Worm (Caenorhabditis elegans) whole organism, early embryonic: Measurements from ENCODE around the gene srg-24.

Experiments used
- F13C5.2 ChIP-seq: sonication (generic microtip); optimal IDR thresholded peaks from 2 replicates; lab custom pipeline; 2017; ENCODE audit warnings: mild to moderate bottlenecking, missing genetic modification characterization, inconsistent platforms, missing compliant biosample characterization
- ama-1 ChIP-seq: fragments of 150-350 bp; optimal IDR thresholded peaks from 2 replicates; lab custom pipeline; 2014
- ceh-13 ChIP-seq: fragments of 200-800 bp; sonication (Bioruptor generic); optimal IDR thresholded peaks from 2 replicates; lab custom pipeline; 2018; ENCODE audit warnings: mild to moderate bottlenecking, missing genetic modification characterization, missing compliant biosample characterization
- ets-7 ChIP-seq: sonication (generic microtip); optimal IDR thresholded peaks from 2 replicates; lab custom pipeline; 2016; ENCODE audit warnings: missing genotype, missing genetic modification characterization, missing compliant biosample characterization
- flt-1 ChIP-seq: fragments of 200-800 bp; sonication (Bioruptor generic); IDR thresholded peaks from 2 replicates; pipeline ENCODE4 v1.3.6; 2022; ENCODE audit warnings: missing genetic modification characterization, missing compliant biosample characterization
- hmbx-1 ChIP-seq: sonication (generic microtip); optimal IDR thresholded peaks from 2 replicates; lab custom pipeline; 2016; ENCODE audit warnings: mild to moderate bottlenecking, missing genetic modification characterization, missing compliant biosample characterization
- pes-1 ChIP-seq: fragments of 200-800 bp; sonication (Bioruptor generic); IDR thresholded peaks from 2 replicates; pipeline ENCODE4 v1.3.6; 2022; ENCODE audit warnings: missing genetic modification reagents, missing genetic modification characterization, missing compliant biosample characterization

DNA sequence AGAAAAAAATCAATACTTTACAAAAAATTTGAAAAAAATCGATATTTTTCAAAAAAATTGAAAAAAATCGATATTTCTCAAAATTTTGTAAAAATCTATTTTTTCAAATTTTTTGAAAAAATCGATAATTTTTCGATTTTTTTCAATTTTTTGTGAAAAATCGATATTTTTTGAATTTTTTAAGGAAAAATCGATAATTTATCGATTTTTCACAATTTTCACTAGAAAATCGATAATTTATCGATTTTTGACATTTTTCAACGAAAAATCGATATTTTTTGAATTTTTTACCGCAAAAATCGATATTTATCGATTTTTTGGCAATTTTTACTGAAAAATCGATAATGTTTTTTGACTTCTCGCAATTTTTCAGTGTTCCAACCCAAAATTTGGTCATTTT lies 37.1 kb downstream of the srg-24 start:
- no peak for TF ChIP-seq pes-1 (GFP tag; lab: Robert Waterston, UW)
- TF ChIP-seq hmbx-1 (tag; lab: Kevin White, UChicago): no peak
- TF ChIP-seq flt-1 (GFP tag; lab: Robert Waterston, UW): no peak
- no peak for TF ChIP-seq ama-1
- TF ChIP-seq F13C5.2 (tag; lab: Kevin White, UChicago): no peak
- no peak for TF ChIP-seq ceh-13
- no peak for TF ChIP-seq ets-7
